Worm (Caenorhabditis elegans) whole organism, young adult: ENCODE data around the gene F01G4.4.
A peak's percentile ranks its signal among the peaks of the same experiment; 100 is the strongest.

Source experiments
- B0019.2 ChIP-seq: fragments of 200-800 bp; sonication (Bioruptor generic); conservative IDR thresholded peaks from 2 replicates; pipeline ENCODE4 v1.3.6; 2022; ENCODE audit warnings: missing genetic modification reagents, missing genetic modification characterization, missing compliant biosample characterization
- C06A6.2 ChIP-seq: fragments of 200-800 bp; sonication (Bioruptor generic); conservative IDR thresholded peaks from 2 replicates; pipeline ENCODE4 v1.3.6; 2022; ENCODE audit warnings: missing genetic modification characterization, missing compliant biosample characterization
- C17E4.6 ChIP-seq: fragments of 200-800 bp; sonication (Bioruptor generic); IDR thresholded peaks from 2 replicates; pipeline ENCODE4 v1.3.6; 2022; ENCODE audit warnings: missing genetic modification reagents, missing genetic modification characterization, missing compliant biosample characterization
- F10E7.11 ChIP-seq: sonication (generic microtip); optimal IDR thresholded peaks from 2 replicates; lab custom pipeline; 2017; ENCODE audit warnings: mild to moderate bottlenecking, missing genetic modification characterization, moderate library complexity, missing compliant biosample characterization
- F23B12.7 ChIP-seq: sonication (generic microtip); optimal IDR thresholded peaks from 2 replicates; lab custom pipeline; 2017; ENCODE audit warnings: missing genetic modification characterization, mild to moderate bottlenecking, missing compliant biosample characterization, antibody characterized with exemption, moderate library complexity; ENCODE audit not compliant: insufficient read depth
- F52B5.7 ChIP-seq: sonication (generic microtip); optimal IDR thresholded peaks from 2 replicates; lab custom pipeline; 2016; ENCODE audit warnings: mild to moderate bottlenecking, missing genetic modification characterization, missing compliant biosample characterization
- F57C9.4 ChIP-seq: sonication (generic microtip); optimal IDR thresholded peaks from 2 replicates; lab custom pipeline; 2017; ENCODE audit warnings: mild to moderate bottlenecking, missing genetic modification characterization, missing compliant biosample characterization
- Y53F4B.3 ChIP-seq: fragments of 200-800 bp; sonication (Bioruptor generic); IDR thresholded peaks from 2 replicates; pipeline ENCODE4 v1.3.6; 2022; ENCODE audit warnings: missing genetic modification reagents, missing genetic modification characterization, missing compliant biosample characterization
- Y56A3A.18 ChIP-seq: fragments of 200-800 bp; sonication (Bioruptor generic); IDR thresholded peaks from 2 replicates; pipeline ENCODE4 v1.3.6; 2022; ENCODE audit warnings: missing genetic modification reagents, missing genetic modification characterization, missing compliant biosample characterization
- Y67H2A.10 ChIP-seq: fragments of 200-800 bp; sonication (Bioruptor generic); conservative IDR thresholded peaks from 2 replicates; pipeline ENCODE4 v1.3.6; 2022; ENCODE audit warnings: missing genetic modification reagents, missing genetic modification characterization, missing compliant biosample characterization
- Y79H2A.3 ChIP-seq: fragments of 200-800 bp; sonication (Bioruptor generic); conservative IDR thresholded peaks from 2 replicates; pipeline ENCODE4 v1.3.6; 2022; ENCODE audit warnings: missing genetic modification reagents, missing genetic modification characterization, missing compliant biosample characterization
- ama-1 ChIP-seq, 3 experiments: fragments of 150-350 bp in 1 of 3; sonication (generic microtip) in 2 of 3; optimal IDR thresholded peaks; 2 replicates each; lab custom pipeline; 2014 to 2018; ENCODE audit warnings: missing biosample characterization in 2 of 3, missing genetic modification characterization in 2 of 3, missing genetic modification reagents in 2 of 3
- aptf-2 ChIP-seq: fragments of 200-800 bp; sonication (Bioruptor generic); conservative IDR thresholded peaks from 2 replicates; pipeline ENCODE4 v1.3.6; 2022; ENCODE audit warnings: missing genetic modification reagents, missing genetic modification characterization, missing compliant biosample characterization
- attf-3 ChIP-seq: fragments of 200-800 bp; sonication (Bioruptor generic); conservative IDR thresholded peaks from 2 replicates; pipeline ENCODE4 v1.3.6; 2022; ENCODE audit warnings: missing genetic modification reagents, missing genetic modification characterization, missing compliant biosample characterization
- bed-1 ChIP-seq: fragments of 200-800 bp; sonication (Bioruptor generic); IDR thresholded peaks from 2 replicates; pipeline ENCODE4 v1.3.6; 2022; ENCODE audit warnings: missing genetic modification reagents, missing genetic modification characterization, missing compliant biosample characterization
- bed-2 ChIP-seq: fragments of 200-800 bp; sonication (Bioruptor generic); IDR thresholded peaks from 2 replicates; pipeline ENCODE4 v1.3.6; 2022; ENCODE audit warnings: missing genetic modification reagents, missing genetic modification characterization, missing compliant biosample characterization
- cebp-2 ChIP-seq: fragments of 200-800 bp; sonication (Bioruptor generic); IDR thresholded peaks from 2 replicates; pipeline ENCODE4 v1.3.6; 2022; ENCODE audit warnings: missing genetic modification characterization, missing compliant biosample characterization
- ceh-79 ChIP-seq: sonication (generic microtip); optimal IDR thresholded peaks from 2 replicates; lab custom pipeline; 2017; ENCODE audit warnings: mild to moderate bottlenecking, missing genetic modification characterization, missing compliant biosample characterization
- ceh-91 ChIP-seq: fragments of 200-800 bp; sonication (Bioruptor generic); IDR thresholded peaks from 2 replicates; pipeline ENCODE4 v1.3.6; 2022; ENCODE audit warnings: missing genetic modification reagents, missing genetic modification characterization, missing compliant biosample characterization
- chd-7 ChIP-seq: sonication (generic microtip); optimal IDR thresholded peaks from 2 replicates; lab custom pipeline; 2016; ENCODE audit warnings: mild to moderate bottlenecking, missing genetic modification characterization, moderate library complexity, missing compliant biosample characterization
- die-1 ChIP-seq: sonication (generic microtip); optimal IDR thresholded peaks from 2 replicates; lab custom pipeline; 2016; ENCODE audit warnings: missing genotype, mild to moderate bottlenecking, missing genetic modification characterization, missing compliant biosample characterization
- efl-1 ChIP-seq: fragments of 150-350 bp; optimal IDR thresholded peaks from 2 replicates; lab custom pipeline; 2014; ENCODE audit warnings: missing biosample characterization, missing genetic modification reagents, missing genetic modification characterization
- egl-18 ChIP-seq: fragments of 200-800 bp; sonication (Bioruptor generic); IDR thresholded peaks from 2 replicates; pipeline ENCODE4 v1.3.6; 2022; ENCODE audit warnings: missing genetic modification reagents, missing genetic modification characterization, missing compliant biosample characterization
- egl-44 ChIP-seq: fragments of 200-800 bp; sonication (Bioruptor generic); IDR thresholded peaks from 2 replicates; pipeline ENCODE4 v1.3.6; 2022; ENCODE audit warnings: missing genetic modification reagents, missing genetic modification characterization, missing compliant biosample characterization
- him-1 ChIP-seq: sonication (generic microtip); optimal IDR thresholded peaks from 2 replicates; lab custom pipeline; 2016; ENCODE audit warnings: missing genotype, missing genetic modification reagents, missing genetic modification characterization, missing compliant biosample characterization
- hlh-26 ChIP-seq: fragments of 200-800 bp; sonication (Bioruptor generic); conservative IDR thresholded peaks from 2 replicates; pipeline ENCODE4 v1.3.6; 2022; ENCODE audit warnings: missing genetic modification reagents, missing genetic modification characterization, missing compliant biosample characterization
- hrde-1 ChIP-seq: sonication (generic microtip); optimal IDR thresholded peaks from 2 replicates; lab custom pipeline; 2016; ENCODE audit warnings: missing genetic modification characterization, mild to moderate bottlenecking, missing compliant biosample characterization, moderate library complexity, missing genotype, missing genetic modification reagents, borderline replicate concordance
- let-607 ChIP-seq, 2 experiments: fragments of 200-800 bp in 1 of 2; sonication (Bioruptor generic) in 1 of 2; sonication (generic microtip) in 1 of 2; optimal IDR thresholded peaks; 2 replicates each; lab custom pipeline; 2016 to 2018; ENCODE audit warnings: mild to moderate bottlenecking in 2 of 2, missing compliant biosample characterization in 2 of 2, missing genetic modification characterization in 2 of 2, moderate library complexity in 2 of 2, missing genotype in 1 of 2
- lin-40 ChIP-seq: sonication (generic microtip); optimal IDR thresholded peaks from 2 replicates; lab custom pipeline; 2016; ENCODE audit warnings: missing genetic modification characterization, mild to moderate bottlenecking, missing compliant biosample characterization, missing genotype, missing genetic modification reagents
- lsy-27 ChIP-seq: sonication (generic microtip); optimal IDR thresholded peaks from 2 replicates; lab custom pipeline; 2017; ENCODE audit warnings: missing genetic modification characterization, mild to moderate bottlenecking, missing compliant biosample characterization, antibody characterized with exemption, missing genotype, borderline replicate concordance; ENCODE audit not compliant: insufficient read depth
- madf-10 ChIP-seq: sonication (generic microtip); optimal IDR thresholded peaks from 2 replicates; lab custom pipeline; 2016; ENCODE audit warnings: mild to moderate bottlenecking, missing genetic modification characterization, missing compliant biosample characterization
- madf-8 ChIP-seq: fragments of 200-800 bp; sonication (Bioruptor generic); conservative IDR thresholded peaks from 2 replicates; pipeline ENCODE4 v1.3.6; 2022; ENCODE audit warnings: missing genetic modification reagents, missing genetic modification characterization, missing compliant biosample characterization
- mcd-1 ChIP-seq: fragments of 200-800 bp; sonication (Bioruptor generic); IDR thresholded peaks from 2 replicates; pipeline ENCODE4 v1.3.6; 2022; ENCODE audit warnings: missing genetic modification reagents, missing genetic modification characterization, missing compliant biosample characterization
- mes-4 ChIP-seq: sonication (generic microtip); optimal IDR thresholded peaks from 2 replicates; lab custom pipeline; 2016; ENCODE audit warnings: missing genotype, missing genetic modification characterization, missing compliant biosample characterization
- nfya-2 ChIP-seq: fragments of 200-800 bp; sonication (Bioruptor generic); IDR thresholded peaks from 2 replicates; pipeline ENCODE4 v1.3.6; 2022; ENCODE audit warnings: missing genetic modification reagents, missing genetic modification characterization, missing compliant biosample characterization
- nhr-120 ChIP-seq: fragments of 200-800 bp; sonication (Bioruptor generic); IDR thresholded peaks from 2 replicates; pipeline ENCODE4 v1.3.6; 2022; ENCODE audit warnings: missing genetic modification characterization, missing compliant biosample characterization
- nhr-179 ChIP-seq: sonication (generic microtip); optimal IDR thresholded peaks from 2 replicates; lab custom pipeline; 2016; ENCODE audit warnings: mild to moderate bottlenecking, missing genetic modification characterization, missing compliant biosample characterization
- rcor-1 ChIP-seq: fragments of 200-800 bp; sonication (Bioruptor generic); IDR thresholded peaks from 2 replicates; pipeline ENCODE4 v1.3.6; 2022; ENCODE audit warnings: missing genetic modification reagents, missing genetic modification characterization, missing compliant biosample characterization
- rec-8 ChIP-seq, 2 experiments: sonication (generic microtip); optimal IDR thresholded peaks; 2 replicates each; lab custom pipeline; 2016; ENCODE audit warnings: mild to moderate bottlenecking in 2 of 2, missing genetic modification characterization in 2 of 2, missing genetic modification reagents in 2 of 2, missing genotype in 2 of 2, missing biosample characterization in 1 of 2, missing compliant biosample characterization in 1 of 2, moderate library complexity in 1 of 2
- rpc-1 ChIP-seq, 2 experiments: fragments of 150-350 bp in 1 of 2; sonication (generic microtip) in 1 of 2; optimal IDR thresholded peaks; 2 replicates each; lab custom pipeline; 2014 to 2018; ENCODE audit warnings: missing biosample characterization in 1 of 2, missing genetic modification characterization in 1 of 2, missing genetic modification reagents in 1 of 2, missing genotype in 1 of 2
- snpc-3.4 ChIP-seq: sonication (generic microtip); optimal IDR thresholded peaks from 2 replicates; lab custom pipeline; 2017; ENCODE audit warnings: missing genetic modification characterization, mild to moderate bottlenecking, missing compliant biosample characterization, antibody characterized with exemption, moderate library complexity, missing genotype, missing genetic modification reagents
- sptf-2 ChIP-seq: fragments of 200-800 bp; sonication (Bioruptor generic); optimal IDR thresholded peaks from 2 replicates; lab custom pipeline; 2018; ENCODE audit warnings: mild to moderate bottlenecking, missing genetic modification characterization, missing compliant biosample characterization
- tbp1 ChIP-seq: fragments of 200-800 bp; sonication (Bioruptor generic); optimal IDR thresholded peaks from 2 replicates; lab custom pipeline; 2018; ENCODE audit warnings: mild to moderate bottlenecking, missing genetic modification characterization, missing compliant biosample characterization
- tlf-1 ChIP-seq: fragments of 200-800 bp; sonication (Bioruptor generic); optimal IDR thresholded peaks from 2 replicates; lab custom pipeline; 2018; ENCODE audit warnings: mild to moderate bottlenecking, missing genetic modification characterization, missing compliant biosample characterization
- ztf-28 ChIP-seq: fragments of 200-800 bp; sonication (Bioruptor generic); IDR thresholded peaks from 2 replicates; pipeline ENCODE4 v1.3.6; 2022; ENCODE audit warnings: missing genetic modification reagents, missing genetic modification characterization, missing compliant biosample characterization
- ztf-3 ChIP-seq: fragments of 200-800 bp; sonication (Bioruptor generic); optimal IDR thresholded peaks from 2 replicates; lab custom pipeline; 2018; ENCODE audit warnings: mild to moderate bottlenecking, missing genetic modification characterization, missing compliant biosample characterization
- ztf-6 ChIP-seq: fragments of 200-800 bp; sonication (Bioruptor generic); IDR thresholded peaks from 2 replicates; pipeline ENCODE4 v1.3.6; 2022; ENCODE audit warnings: missing genetic modification reagents, missing genetic modification characterization, missing compliant biosample characterization

The F01G4.4 gene

DNA sequence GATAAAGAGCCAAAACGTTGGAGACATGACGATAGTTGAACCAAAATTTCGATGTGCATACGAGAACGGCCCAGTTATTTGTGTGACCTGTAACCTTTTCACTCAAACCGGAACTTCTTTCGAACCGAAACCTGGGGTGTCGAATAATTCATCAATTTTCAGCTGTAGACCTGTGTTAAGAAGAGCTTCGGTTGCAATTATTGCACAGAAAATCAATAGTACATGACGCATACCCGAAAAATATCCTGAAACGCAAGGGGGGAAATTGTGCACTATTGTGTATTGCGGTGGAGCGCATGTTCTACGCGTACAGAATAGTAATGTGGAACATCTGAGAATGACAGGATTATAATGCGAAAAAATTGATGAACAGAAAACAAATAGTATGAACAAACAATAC, 33.4 kb upstream of the F01G4.4 start, which contains the start of gene pigk-1 (continued):
- TF ChIP-seq B0019.2 (no peak), nfya-2 (GFP tag; lab: Robert Waterston, UW) (peak; percentile 71; the same call in 1 of the 2 replicates), F23B12.7 (tag; lab: Kevin White, UChicago) (no peak), hrde-1 (tag; lab: Kevin White, UChicago) (no peak), aptf-2 (GFP tag; lab: Robert Waterston, UW) (no peak), madf-8 (peak; percentile 35; the same call in 1 of the 2 replicates), Y79H2A.3 (GFP tag; lab: Robert Waterston, UW) (no peak), snpc-3.4 (peak; percentile 43), F10E7.11 (no peak), Y67H2A.10 (GFP tag; lab: Robert Waterston, UW) (no peak), C06A6.2 (GFP tag; lab: Robert Waterston, UW) (no peak), ztf-3 (GFP tag; lab: Kevin White, UChicago) (no peak), F52B5.7 (tag; lab: Kevin White, UChicago) (no peak), ztf-28 (GFP tag; lab: Robert Waterston, UW) (no peak), madf-10 (tag; lab: Kevin White, UChicago) (no peak), rpc-1 (optimal IDR thresholded peaks at IDR 0.05; lab: Kevin White, UChicago) (no peak), rpc-1 (tag; optimal IDR thresholded peaks at IDR 0.05; lab: Kevin White, UChicago) (no peak), mes-4 (tag; lab: Kevin White, UChicago) (no peak), F57C9.4 (tag; lab: Kevin White, UChicago) (no peak), nhr-179 (tag; lab: Kevin White, UChicago) (no peak), Y56A3A.18 (no peak), Y53F4B.3 (GFP tag; lab: Robert Waterston, UW) (no peak), mcd-1 (GFP tag; lab: Robert Waterston, UW) (peak; percentile 48; the same call in 1 of the 2 replicates), efl-1 (GFP tag; lab: Kevin White, UChicago) (peak; percentile 18), hlh-26 (GFP tag; lab: Robert Waterston, UW) (no peak), nhr-120 (no peak), him-1 (tag; lab: Kevin White, UChicago) (no peak), egl-44 (GFP tag; lab: Robert Waterston, UW) (no peak), rec-8 (tag; optimal IDR thresholded peaks at IDR 0.05; lab: Kevin White, UChicago) (no peak), ceh-79 (tag; lab: Kevin White, UChicago) (no peak), cebp-2 (0 out of 2 replicates have a peak, but pooled peaks have one; percentile 41), bed-2 (no peak), die-1 (tag; lab: Kevin White, UChicago) (no peak), ztf-6 (GFP tag; lab: Robert Waterston, UW) (no peak), let-607 (tag; optimal IDR thresholded peaks at IDR 0.05; lab: Kevin White, UChicago) (no peak), tlf-1 (GFP tag; lab: Kevin White, UChicago) (peak; percentile 29), lin-40 (tag; lab: Kevin White, UChicago) (no peak), ceh-91 (GFP tag; lab: Robert Waterston, UW) (no peak), C17E4.6 (GFP tag; lab: Robert Waterston, UW) (peak; percentile 73; the same call in 1 of the 2 replicates), egl-18 (GFP tag; lab: Robert Waterston, UW) (no peak), tbp1 (GFP tag; lab: Kevin White, UChicago) (peak; percentile 50), chd-7 (tag; lab: Kevin White, UChicago) (no peak), rcor-1 (peak; percentile 66; the same call in 1 of the 2 replicates), lsy-27 (tag; lab: Kevin White, UChicago) (no peak), bed-1 (GFP tag; lab: Robert Waterston, UW) (peak; percentile 69; the same call in 1 of the 2 replicates), attf-3 (GFP tag; lab: Robert Waterston, UW) (no peak), ama-1 (optimal IDR thresholded peaks at IDR 0.05; lab: Kevin White, UChicago) (no peak), ama-1 (GFP tag; optimal IDR thresholded peaks at IDR 0.05; lab: Kevin White, UChicago) (peak in 1 of 2 experiments; percentile 30), sptf-2 (GFP tag; lab: Kevin White, UChicago) (no peak)
